Fruit fly (Drosophila melanogaster) whole organism: ENCODE measurements around the gene CG1529.

Experiments
- CG8478 ChIP-seq: fragments of >200 bp; optimal IDR thresholded peaks from 2 replicates; lab custom pipeline; 2018; ENCODE audit warnings: inconsistent platforms
- Dll ChIP-seq: fragments of >200 bp; optimal IDR thresholded peaks from 2 replicates; lab custom pipeline; 2017
- EcR ChIP-seq, 2 experiments: fragments of >200 bp; optimal IDR thresholded peaks; 2 replicates each; lab custom pipeline; 2017; ENCODE audit warnings: missing biosample characterization in 2 of 2, missing genetic modification characterization in 2 of 2, missing genetic modification reagents in 2 of 2
- psq ChIP-seq: fragments of >200 bp; optimal IDR thresholded peaks from 2 replicates; lab custom pipeline; 2017

- TF ChIP-seq CG8478 = no peak
- no peak for TF ChIP-seq Dll
- TF ChIP-seq psq = no peak
- TF ChIP-seq EcR (GFP tag; optimal IDR thresholded peaks at IDR 0.05; lab: Kevin White, UChicago) = no peak
These were observed 27.2 kb upstream of the CG1529 start for dm6 chrX:21058991-21059390.
